Worm (Caenorhabditis elegans) whole organism, L2 larva: ENCODE measurements around the gene R02E4.3.

Experiments used
- ama-1 ChIP-seq: fragments of 150-350 bp; optimal IDR thresholded peaks from 2 replicates; lab custom pipeline; 2018; ENCODE audit warnings: inconsistent platforms
- blmp-1 ChIP-seq: sonication (generic microtip); optimal IDR thresholded peaks from 2 replicates; lab custom pipeline; 2017; ENCODE audit warnings: missing genetic modification characterization, mild to moderate bottlenecking, missing compliant biosample characterization, antibody characterized with exemption, moderate library complexity; ENCODE audit not compliant: insufficient read depth
- egl-27 ChIP-seq: sonication (generic microtip); optimal IDR thresholded peaks from 3 replicates; lab custom pipeline; 2017; ENCODE audit warnings: missing biosample characterization, missing genetic modification reagents, missing genetic modification characterization
- elt-1 ChIP-seq: fragments of 150-350 bp; optimal IDR thresholded peaks from 2 replicates; lab custom pipeline; 2014; ENCODE audit warnings: missing biosample characterization, missing genetic modification characterization
- lin-39 ChIP-seq: fragments of 150-350 bp; optimal IDR thresholded peaks from 2 replicates; lab custom pipeline; 2014; ENCODE audit warnings: missing biosample characterization, missing genetic modification reagents, missing genetic modification characterization
- nhr-25 ChIP-seq: fragments of 150-350 bp; sonication (generic microtip); optimal IDR thresholded peaks from 3 replicates; lab custom pipeline; 2014; ENCODE audit warnings: missing biosample characterization, missing genetic modification characterization
- nhr-6 ChIP-seq: fragments of 150-350 bp; optimal IDR thresholded peaks from 2 replicates; lab custom pipeline; 2014; ENCODE audit warnings: missing biosample characterization, missing genetic modification characterization
- peb-1 ChIP-seq: fragments of 150-350 bp; optimal IDR thresholded peaks from 2 replicates; lab custom pipeline; 2014; ENCODE audit warnings: missing biosample characterization, missing genetic modification characterization
- unc-62 ChIP-seq: fragments of 150-350 bp; optimal IDR thresholded peaks from 2 replicates; lab custom pipeline; 2014; ENCODE audit warnings: missing biosample characterization, missing genetic modification reagents, missing genetic modification characterization
- zag-1 ChIP-seq: fragments of 150-350 bp; optimal IDR thresholded peaks from 2 replicates; lab custom pipeline; 2014; ENCODE audit warnings: missing biosample characterization, missing genetic modification characterization
- ztf-11 ChIP-seq: sonication (generic microtip); optimal IDR thresholded peaks from 2 replicates; lab custom pipeline; 2017; ENCODE audit warnings: missing biosample characterization, missing genetic modification characterization

ce11 chrX:4144136-4144781 is 42.3 kb upstream of the R02E4.3 start:
- TF ChIP-seq nhr-25 (peak; percentile 75), blmp-1 (no peak), nhr-6 (tag; lab: Kevin White, UChicago) (no peak), zag-1 (no peak), egl-27 (tag; lab: Kevin White, UChicago) (no peak), peb-1 (no peak), ama-1 (lab: Kevin White, UChicago) (no peak), ztf-11 (tag; lab: Kevin White, UChicago) (no peak), unc-62 (GFP tag; lab: Kevin White, UChicago) (no peak), elt-1 (tag; lab: Kevin White, UChicago) (no peak), lin-39 (no peak)
